Fruit fly (Drosophila melanogaster): ENCODE measurements around the gene RpL32.

DNA sequence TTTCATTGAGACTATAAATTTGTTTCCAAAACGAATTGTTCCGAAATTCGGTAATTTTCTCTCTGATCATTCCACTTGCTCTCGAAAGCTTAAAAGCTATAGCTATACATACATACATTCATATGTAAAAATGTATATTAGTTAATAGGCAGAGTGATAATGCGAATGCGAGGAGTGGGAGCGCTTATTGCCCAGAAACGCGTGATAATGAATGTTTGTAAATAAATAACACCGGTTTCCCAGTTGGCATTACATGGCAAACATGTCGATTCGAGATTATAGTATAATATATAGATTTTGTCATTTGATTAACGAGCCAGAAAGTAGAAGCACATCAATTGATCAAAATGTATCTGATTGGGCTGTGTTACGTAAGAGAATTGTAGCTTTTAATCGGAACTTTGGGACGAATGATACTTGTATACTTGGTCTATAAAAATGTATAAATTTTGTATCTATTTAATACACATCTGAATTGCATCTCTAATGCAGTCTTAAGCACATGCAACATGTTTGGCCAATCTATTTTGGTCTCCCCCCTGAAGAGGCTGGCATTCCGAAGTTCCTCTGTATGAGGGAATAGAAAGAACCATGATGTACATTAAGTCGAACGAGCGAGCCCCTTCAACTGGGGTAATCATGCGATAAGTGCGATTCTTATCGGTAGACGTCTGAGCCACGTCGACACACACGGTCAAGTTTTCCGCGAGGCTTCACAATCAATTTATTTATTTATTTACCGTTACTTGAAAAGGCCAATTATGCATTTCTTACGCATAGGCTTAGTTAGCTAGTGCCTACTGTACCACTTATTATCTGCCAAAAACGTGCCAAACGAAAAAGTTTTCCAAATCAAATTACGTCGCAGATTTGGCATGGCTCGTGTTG is 33.1 kb downstream of the RpL32 start:
- no peak for TF ChIP-seq h (optimal IDR thresholded peaks at IDR 0.05)
- TF ChIP-seq ttk (optimal IDR thresholded peaks at IDR 0.05): no peak
- TF ChIP-seq insv (optimal IDR thresholded peaks at IDR 0.05): no peak
- TF ChIP-seq Sin3A (optimal IDR thresholded peaks at IDR 0.05): no peak

Measured in Kc167 (cell line).